In the genomic region with DNA sequence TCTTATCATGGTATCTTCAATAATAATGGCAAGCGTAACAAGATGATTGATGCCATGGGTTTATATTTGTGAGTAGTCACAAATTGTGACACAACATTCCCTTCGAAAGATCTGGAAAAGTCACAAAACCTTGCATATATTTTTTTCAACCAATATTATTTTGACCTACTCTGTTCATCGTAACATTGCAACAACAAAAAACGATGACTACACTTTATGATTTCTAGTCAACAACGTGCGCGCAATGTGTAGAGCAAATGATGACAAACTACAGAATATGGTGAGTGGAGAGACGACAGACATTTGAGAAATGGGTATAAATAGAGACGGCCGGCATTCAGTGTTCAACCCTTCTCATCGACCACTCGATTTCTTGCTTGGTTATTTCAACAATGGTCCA, we compare ENCODE assay signal across 7 worm cellular contexts.
TF ChIP-seq lines count a peak whose summit lies in the region.

A gene (plus strand): TSS at position 336 of the 400 bp plus-strand sequence.

TF ChIP-seq in whole organism, L1 larva, 84 proteins besides CTCF, POLR2A, EP300 and RAD21 (continues in another document):
- TF ChIP-seq unc-98 (GFP tag; IDR thresholded peaks at IDR 0.05; lab: Robert Waterston, UW) (no peak), blmp-1 (tag; optimal IDR thresholded peaks at IDR 0.05; lab: Kevin White, UChicago) (no peak), C16A3.4 (tag; optimal IDR thresholded peaks at IDR 0.05; lab: Kevin White, UChicago) (no peak), elt-2 (tag; optimal IDR thresholded peaks at IDR 0.05; lab: Kevin White, UChicago) (peak; percentile 87), nhr-20 (tag; optimal IDR thresholded peaks at IDR 0.05; lab: Kevin White, UChicago) (peak; percentile 90), ets-5 (GFP tag; IDR thresholded peaks at IDR 0.05; lab: Robert Waterston, UW) (no peak), elt-3 (tag; optimal IDR thresholded peaks at IDR 0.05; lab: Kevin White, UChicago) (peak in 2 of 6 experiments; percentile 9 to 17), dpl-1 (GFP tag; optimal IDR thresholded peaks at IDR 0.05; lab: Kevin White, UChicago) (peak in 1 of 3 experiments; percentile 15), nhr-71 (tag; optimal IDR thresholded peaks at IDR 0.05; lab: Kevin White, UChicago) (peak; percentile 48), lin-35 (GFP tag; optimal IDR thresholded peaks at IDR 0.05; lab: Kevin White, UChicago) (peak in 1 of 2 experiments; percentile 68), alr-1 (tag; optimal IDR thresholded peaks at IDR 0.05; lab: Kevin White, UChicago; ENCODE audit: borderline replicate concordance) (no peak), C34B4.2 (tag; optimal IDR thresholded peaks at IDR 0.05; lab: Kevin White, UChicago) (no peak)

TF ChIP-seq in whole organism, L2 larva, 48 proteins besides CTCF, POLR2A, EP300 and RAD21 (continues in another document):
- TF ChIP-seq nhr-12 (tag; optimal IDR thresholded peaks at IDR 0.05; lab: Kevin White, UChicago) (no peak), ceh-16 (tag; optimal IDR thresholded peaks at IDR 0.05; lab: Kevin White, UChicago) (no peak), fos-1 (tag; optimal IDR thresholded peaks at IDR 0.05; lab: Kevin White, UChicago) (peak; percentile 64), gmeb-1 (tag; optimal IDR thresholded peaks at IDR 0.05; lab: Kevin White, UChicago) (peak; percentile 6), C34F6.9 (tag; optimal IDR thresholded peaks at IDR 0.05; lab: Kevin White, UChicago) (peak; percentile 1), nhr-25 (tag; optimal IDR thresholded peaks at IDR 0.05; lab: Kevin White, UChicago) (peak; percentile 62), sma-3 (GFP tag; optimal IDR thresholded peaks at IDR 0.05; lab: Kevin White, UChicago) (peak; percentile 61), skn-1 (tag; optimal IDR thresholded peaks at IDR 0.05; lab: Kevin White, UChicago) (peak; percentile 94), nhr-77 (tag; optimal IDR thresholded peaks at IDR 0.05; lab: Kevin White, UChicago) (no peak), lin-39 (tag; optimal IDR thresholded peaks at IDR 0.05; lab: Kevin White, UChicago) (no peak), ztf-11 (tag; optimal IDR thresholded peaks at IDR 0.05; lab: Kevin White, UChicago) (no peak), nhr-11 (tag; optimal IDR thresholded peaks at IDR 0.05; lab: Kevin White, UChicago) (no peak), nhr-6 (tag; optimal IDR thresholded peaks at IDR 0.05; lab: Kevin White, UChicago) (no peak)

TF ChIP-seq in whole organism, L3 larva, 47 proteins besides CTCF, POLR2A, EP300 and RAD21 (continues in another document):
- TF ChIP-seq unc-39 (tag; optimal IDR thresholded peaks at IDR 0.05; lab: Kevin White, UChicago) (no peak), nhr-237 (tag; optimal IDR thresholded peaks at IDR 0.05; lab: Kevin White, UChicago) (no peak), ZK546.5 (tag; optimal IDR thresholded peaks at IDR 0.05; lab: Kevin White, UChicago) (no peak), nhr-11 (tag; optimal IDR thresholded peaks at IDR 0.05; lab: Kevin White, UChicago) (no peak), ceh-9 (tag; optimal IDR thresholded peaks at IDR 0.05; lab: Kevin White, UChicago) (no peak), egl-5 (tag; optimal IDR thresholded peaks at IDR 0.05; lab: Kevin White, UChicago) (no peak), mdl-1 (tag; optimal IDR thresholded peaks at IDR 0.05; lab: Kevin White, UChicago) (no peak), zag-1 (tag; optimal IDR thresholded peaks at IDR 0.05; lab: Kevin White, UChicago) (no peak), unc-62 (GFP tag; optimal IDR thresholded peaks at IDR 0.05; lab: Kevin White, UChicago) (no peak), lin-15B (tag; optimal IDR thresholded peaks at IDR 0.05; lab: Kevin White, UChicago) (no peak), elt-2 (tag; optimal IDR thresholded peaks at IDR 0.05; lab: Kevin White, UChicago) (peak; percentile 92), tbx-2 (tag; optimal IDR thresholded peaks at IDR 0.05; lab: Kevin White, UChicago) (no peak), lin-39 (tag; optimal IDR thresholded peaks at IDR 0.05; lab: Kevin White, UChicago) (peak; percentile 26), skn-1 (tag; optimal IDR thresholded peaks at IDR 0.05; lab: Kevin White, UChicago) (peak; percentile 96)

TF ChIP-seq in whole organism, L4 larva, 104 proteins besides CTCF, POLR2A, EP300 and RAD21 (continues in another document):
- TF ChIP-seq daf-16 (GFP tag; optimal IDR thresholded peaks at IDR 0.05; lab: Kevin White, UChicago), result no peak
- TF ChIP-seq daf-16 (tag; optimal IDR thresholded peaks at IDR 0.05; lab: Kevin White, UChicago), result peak; percentile 89
- TF ChIP-seq hmg-1.1 (GFP tag; IDR thresholded peaks at IDR 0.05; lab: Robert Waterston, UW), result peak; percentile 35; the same call in 1 of the 2 replicates
- peak; percentile 68 for TF ChIP-seq php-3 (GFP tag; IDR thresholded peaks at IDR 0.05; lab: Robert Waterston, UW)
- peak; percentile 77 for TF ChIP-seq cey-2 (tag; optimal IDR thresholded peaks at IDR 0.05; lab: Kevin White, UChicago; ENCODE audit: borderline replicate concordance, insufficient read depth)
- peak; percentile 43 for TF ChIP-seq nhr-11 (tag; optimal IDR thresholded peaks at IDR 0.05; lab: Kevin White, UChicago)
- TF ChIP-seq dpl-1 (GFP tag; optimal IDR thresholded peaks at IDR 0.05; lab: Kevin White, UChicago), result no peak
- peak; percentile 95 for TF ChIP-seq nhr-102 (tag; optimal IDR thresholded peaks at IDR 0.05; lab: Kevin White, UChicago)
- TF ChIP-seq lsy-2 (tag; optimal IDR thresholded peaks at IDR 0.05; lab: Kevin White, UChicago), result peak in 1 of 2 experiments; percentile 51
- peak; percentile 79 for TF ChIP-seq hlh-11 (tag; optimal IDR thresholded peaks at IDR 0.05; lab: Kevin White, UChicago)
- TF ChIP-seq ceh-32 (tag; optimal IDR thresholded peaks at IDR 0.05; lab: Kevin White, UChicago; ENCODE audit: poor library complexity), result no peak
- TF ChIP-seq snpc-1.2 (GFP tag; IDR thresholded peaks at IDR 0.05; lab: Robert Waterston, UW), result no peak

TF ChIP-seq in whole organism, late embryonic, 69 proteins besides CTCF, POLR2A, EP300 and RAD21:
- TF ChIP-seq elt-2 (tag; optimal IDR thresholded peaks at IDR 0.05; lab: Kevin White, UChicago) (peak; percentile 59), unc-3 (GFP tag; conservative IDR thresholded peaks at IDR 0.05; lab: Robert Waterston, UW) (no peak), unc-3 (tag; optimal IDR thresholded peaks at IDR 0.05; lab: Kevin White, UChicago) (no peak)

TF ChIP-seq in whole organism, mixed stage, embryonic, 35 proteins besides CTCF, POLR2A, EP300 and RAD21:
- no peak for TF ChIP-seq cnd-1 (tag; optimal IDR thresholded peaks at IDR 0.05; lab: Kevin White, UChicago)
- TF ChIP-seq tbx-8 (GFP tag; optimal IDR thresholded peaks at IDR 0.05; lab: Kevin White, UChicago), result no peak
- peak; percentile 31 for TF ChIP-seq pha-4 (tag; optimal IDR thresholded peaks at IDR 0.05; lab: Kevin White, UChicago)
- TF ChIP-seq mab-5 (tag; optimal IDR thresholded peaks at IDR 0.05; lab: Kevin White, UChicago), result no peak

TF ChIP-seq in whole organism, young adult, 124 proteins besides CTCF, POLR2A, EP300 and RAD21:
- TF ChIP-seq lsl-1 (GFP tag; optimal IDR thresholded peaks at IDR 0.05; lab: Kevin White, UChicago) (peak; percentile 10), F57A8.1 (GFP tag; optimal IDR thresholded peaks at IDR 0.05; lab: Kevin White, UChicago) (no peak), D2030.7 (GFP tag; IDR thresholded peaks at IDR 0.05; lab: Robert Waterston, UW) (peak; percentile 25; the same call in 1 of the 2 replicates), egl-18 (GFP tag; IDR thresholded peaks at IDR 0.05; lab: Robert Waterston, UW) (no peak), madf-8 (GFP tag; conservative IDR thresholded peaks at IDR 0.05; lab: Robert Waterston, UW) (peak; percentile 35; the same call in 1 of the 2 replicates), T07F8.4 (tag; optimal IDR thresholded peaks at IDR 0.05; lab: Kevin White, UChicago) (no peak), hsf-1 (GFP tag; IDR thresholded peaks at IDR 0.05; lab: Robert Waterston, UW) (peak; percentile 44; the same call in 1 of the 2 replicates), dpl-1 (GFP tag; optimal IDR thresholded peaks at IDR 0.05; lab: Kevin White, UChicago) (peak; percentile 48), cebp-1 (GFP tag; IDR thresholded peaks at IDR 0.05; lab: Robert Waterston, UW) (no peak), cebp-1 (tag; optimal IDR thresholded peaks at IDR 0.05; lab: Kevin White, UChicago) (peak; percentile 1), nhr-80 (tag; optimal IDR thresholded peaks at IDR 0.05; lab: Kevin White, UChicago) (peak; percentile 58), lin-54 (GFP tag; optimal IDR thresholded peaks at IDR 0.05; lab: Kevin White, UChicago) (peak; percentile 18), efl-1 (GFP tag; optimal IDR thresholded peaks at IDR 0.05; lab: Kevin White, UChicago) (peak; percentile 68), madf-6 (GFP tag; IDR thresholded peaks at IDR 0.05; lab: Robert Waterston, UW) (peak; percentile 72), tbp1 (GFP tag; optimal IDR thresholded peaks at IDR 0.05; lab: Kevin White, UChicago) (peak; percentile 41), aptf-3 (GFP tag; IDR thresholded peaks at IDR 0.05; lab: Robert Waterston, UW) (0 out of 2 replicates have a peak, but pooled peaks have one; percentile 60), dox-1 (GFP tag; IDR thresholded peaks at IDR 0.05; lab: Robert Waterston, UW) (0 out of 2 replicates have a peak, but pooled peaks have one; percentile 7), lin-40 (tag; optimal IDR thresholded peaks at IDR 0.05; lab: Kevin White, UChicago) (peak; percentile 28), ceh-27 (GFP tag; optimal IDR thresholded peaks at IDR 0.05; lab: Kevin White, UChicago) (peak; percentile 38), F57C9.4 (tag; optimal IDR thresholded peaks at IDR 0.05; lab: Kevin White, UChicago) (no peak), fkh-3 (tag; optimal IDR thresholded peaks at IDR 0.05; lab: Kevin White, UChicago) (no peak), F33H1.4 (GFP tag; IDR thresholded peaks at IDR 0.05; lab: Robert Waterston, UW) (no peak), hmg-1.2 (GFP tag; IDR thresholded peaks at IDR 0.05; lab: Robert Waterston, UW) (peak; percentile 58; the same call in 1 of the 2 replicates), nfyb-1 (GFP tag; IDR thresholded peaks at IDR 0.05; lab: Robert Waterston, UW) (0 out of 2 replicates have a peak, but pooled peaks have one; percentile 32)
